Fruit fly (Drosophila melanogaster) whole organism, prepupa: ENCODE results near the gene CG46311.

ENCODE experiments used
- CG15336 ChIP-seq: fragments of 200-800 bp; sonication (Bioruptor generic); IDR thresholded peaks from 2 replicates; pipeline ENCODE4 v1.3.6; 2022; ENCODE audit warnings: missing biosample characterization, missing genetic modification characterization
- CG31627 ChIP-seq: fragments of 200-800 bp; sonication (Bioruptor generic); optimal IDR thresholded peaks from 3 replicates; lab custom pipeline; 2016; ENCODE audit warnings: missing biosample characterization, missing genetic modification characterization
- Hr39 ChIP-seq: fragments of 200-800 bp; sonication (Bioruptor generic); optimal IDR thresholded peaks from 2 replicates; lab custom pipeline; 2016; ENCODE audit warnings: missing biosample characterization, missing genetic modification characterization
- Hr4 ChIP-seq: fragments of 200-800 bp; sonication (Bioruptor generic); optimal IDR thresholded peaks from 3 replicates; lab custom pipeline; 2016; ENCODE audit warnings: missing biosample characterization, missing genetic modification characterization
- Lpt ChIP-seq: fragments of 200-800 bp; sonication (Bioruptor generic); optimal IDR thresholded peaks from 3 replicates; lab custom pipeline; 2016; ENCODE audit warnings: missing biosample characterization, missing genetic modification characterization
- dsx ChIP-seq: fragments of 200-800 bp; optimal IDR thresholded peaks from 3 replicates; lab custom pipeline; 2019; ENCODE audit warnings: missing biosample characterization, mild to moderate bottlenecking, missing genetic modification characterization, moderate library complexity; ENCODE audit not compliant: poor library complexity, severe bottlenecking
- ss ChIP-seq, 2 experiments: fragments of 200-800 bp; sonication (Bioruptor generic); optimal IDR thresholded peaks; 2 replicates in 1 of 2; 3 replicates in 1 of 2; lab custom pipeline; 2017 to 2018; ENCODE audit warnings: mild to moderate bottlenecking in 2 of 2, missing biosample characterization in 2 of 2, missing genetic modification characterization in 2 of 2, moderate library complexity in 1 of 2
- svp ChIP-seq: fragments of 200-800 bp; sonication (Bioruptor generic); peaks from one replicate; lab custom pipeline; 2016; ENCODE audit warnings: missing biosample characterization, missing genetic modification characterization

- TF ChIP-seq ss (GFP tag; optimal IDR thresholded peaks at IDR 0.05; lab: Kevin White, UChicago) (no peak), Lpt (no peak), dsx (no peak), CG31627 (no peak), Hr39 (GFP tag; lab: Kevin White, UChicago) (no peak), Hr4 (GFP tag; lab: Kevin White, UChicago) (no peak), CG15336 (GFP tag; lab: Robert Waterston, UW) (no peak), svp (GFP tag; lab: Kevin White, UChicago) (no peak)
These were observed 7.9 kb upstream of the CG46311 start, which contains the start of gene CG11816 for dm6 chrX:13555700-13556099.
